Fruit fly (Drosophila melanogaster) whole organism, prepupa: ENCODE measurements around the gene Uba5.
A peak's percentile ranks its signal among the peaks of the same experiment; 100 is the strongest.

Experiments used
- Blimp-1 ChIP-seq: fragments of 200-800 bp; sonication (Bioruptor generic); optimal IDR thresholded peaks from 3 replicates; lab custom pipeline; 2017; ENCODE audit warnings: missing biosample characterization, missing genetic modification characterization, mild to moderate bottlenecking, moderate library complexity, missing genetic modification reagents
- CG10631 ChIP-seq: fragments of 200-800 bp; sonication (Bioruptor generic); optimal IDR thresholded peaks from 2 replicates; lab custom pipeline; 2016; ENCODE audit warnings: missing biosample characterization, missing genetic modification characterization
- CG10669 ChIP-seq: fragments of 200-800 bp; sonication (Bioruptor generic); optimal IDR thresholded peaks from 3 replicates; lab custom pipeline; 2018; ENCODE audit warnings: missing biosample characterization, mild to moderate bottlenecking, missing genetic modification characterization, moderate library complexity
- CG11294 ChIP-seq: fragments of 200-800 bp; sonication (Bioruptor generic); IDR thresholded peaks from 2 replicates; pipeline ENCODE4 v1.3.6; 2022; ENCODE audit warnings: missing biosample characterization, missing genetic modification characterization
- CG11762 ChIP-seq: fragments of 200-800 bp; sonication (Bioruptor generic); optimal IDR thresholded peaks from 3 replicates; lab custom pipeline; 2016; ENCODE audit warnings: missing biosample characterization, missing genetic modification characterization; ENCODE audit not compliant: insufficient read depth
- CG11902 ChIP-seq: fragments of 200-800 bp; sonication (Bioruptor generic); optimal IDR thresholded peaks from 3 replicates; lab custom pipeline; 2016; ENCODE audit warnings: missing biosample characterization, missing genetic modification characterization
- CG15336 ChIP-seq: fragments of 200-800 bp; sonication (Bioruptor generic); IDR thresholded peaks from 2 replicates; pipeline ENCODE4 v1.3.6; 2022; ENCODE audit warnings: missing biosample characterization, missing genetic modification characterization
- CG3032 ChIP-seq: fragments of 200-800 bp; optimal IDR thresholded peaks from 2 replicates; lab custom pipeline; 2019; ENCODE audit warnings: missing biosample characterization, mild to moderate bottlenecking, missing genetic modification characterization, moderate library complexity
- CG31627 ChIP-seq: fragments of 200-800 bp; sonication (Bioruptor generic); optimal IDR thresholded peaks from 3 replicates; lab custom pipeline; 2016; ENCODE audit warnings: missing biosample characterization, missing genetic modification characterization
- CG32006 ChIP-seq: fragments of 200-800 bp; sonication (Bioruptor generic); optimal IDR thresholded peaks from 3 replicates; lab custom pipeline; 2017; ENCODE audit warnings: missing biosample characterization, mild to moderate bottlenecking, missing genetic modification characterization
- CG34406 ChIP-seq: fragments of 200-800 bp; sonication (Bioruptor generic); optimal IDR thresholded peaks from 3 replicates; lab custom pipeline; 2016; ENCODE audit warnings: missing biosample characterization, missing genetic modification characterization
- CG3919 ChIP-seq: fragments of 200-800 bp; sonication (Bioruptor generic); optimal IDR thresholded peaks from 3 replicates; lab custom pipeline; 2016; ENCODE audit warnings: missing biosample characterization, missing genetic modification characterization
- CG6163 ChIP-seq: fragments of 200-800 bp; sonication (Bioruptor generic); IDR thresholded peaks from 3 replicates; pipeline ENCODE4 v1.3.6; 2022; ENCODE audit warnings: missing biosample characterization, missing genetic modification characterization
- CG6792 ChIP-seq: fragments of 200-800 bp; sonication (Bioruptor generic); optimal IDR thresholded peaks from 3 replicates; lab custom pipeline; 2016; ENCODE audit warnings: missing biosample characterization, missing genetic modification characterization
- CG6854 ChIP-seq: fragments of 200-800 bp; sonication (Bioruptor generic); optimal IDR thresholded peaks from 2 replicates; lab custom pipeline; 2017; ENCODE audit warnings: missing biosample characterization, mild to moderate bottlenecking, missing genetic modification characterization
- CG8119 ChIP-seq: fragments of 200-800 bp; sonication (Bioruptor generic); IDR thresholded peaks from 3 replicates; pipeline ENCODE4 v1.3.6; 2022; ENCODE audit warnings: missing biosample characterization, missing genetic modification characterization
- CG8319 ChIP-seq: fragments of 200-800 bp; sonication (Bioruptor generic); optimal IDR thresholded peaks from 3 replicates; lab custom pipeline; 2016; ENCODE audit warnings: missing biosample characterization, missing genetic modification characterization
- CG8632 ChIP-seq: fragments of 200-800 bp; sonication (Bioruptor generic); optimal IDR thresholded peaks from 3 replicates; lab custom pipeline; 2016; ENCODE audit warnings: missing biosample characterization, missing genetic modification characterization
- CG9139 ChIP-seq: fragments of 200-800 bp; sonication (Bioruptor generic); optimal IDR thresholded peaks from 3 replicates; lab custom pipeline; 2017; ENCODE audit warnings: missing biosample characterization, mild to moderate bottlenecking, missing genetic modification characterization
- Eip75B ChIP-seq: fragments of 200-800 bp; sonication (Bioruptor generic); optimal IDR thresholded peaks from 3 replicates; lab custom pipeline; 2016; ENCODE audit warnings: missing biosample characterization, missing genetic modification characterization
- Eip78C ChIP-seq: fragments of 200-800 bp; sonication (Bioruptor generic); peaks from one replicate; lab custom pipeline; 2016; ENCODE audit warnings: missing biosample characterization, missing genetic modification characterization
- Eip93F ChIP-seq: fragments of 200-800 bp; sonication (Bioruptor generic); optimal IDR thresholded peaks from 2 replicates; lab custom pipeline; 2016; ENCODE audit warnings: missing biosample characterization, mild to moderate bottlenecking, missing genetic modification characterization
- Ets96B ChIP-seq: fragments of 200-800 bp; optimal IDR thresholded peaks from 2 replicates; lab custom pipeline; 2019; ENCODE audit warnings: missing biosample characterization, mild to moderate bottlenecking, missing genetic modification characterization, moderate library complexity
- Hr38 ChIP-seq: sonication (Bioruptor generic); optimal IDR thresholded peaks from 2 replicates; lab custom pipeline; 2016; ENCODE audit warnings: missing biosample characterization, missing genetic modification characterization
- Hr4 ChIP-seq: fragments of 200-800 bp; sonication (Bioruptor generic); optimal IDR thresholded peaks from 3 replicates; lab custom pipeline; 2016; ENCODE audit warnings: missing biosample characterization, missing genetic modification characterization
- Met ChIP-seq: fragments of 200-800 bp; sonication (Bioruptor generic); optimal IDR thresholded peaks from 3 replicates; lab custom pipeline; 2016; ENCODE audit warnings: missing biosample characterization, missing genetic modification characterization
- OdsH ChIP-seq: fragments of 200-800 bp; sonication (Bioruptor generic); optimal IDR thresholded peaks from 3 replicates; lab custom pipeline; 2016; ENCODE audit warnings: missing biosample characterization, missing genetic modification characterization
- Smox ChIP-seq: fragments of 200-800 bp; sonication (Bioruptor generic); optimal IDR thresholded peaks from 3 replicates; lab custom pipeline; 2016; ENCODE audit warnings: missing biosample characterization, missing genetic modification characterization
- Sox14 ChIP-seq: fragments of 200-800 bp; sonication (Bioruptor generic); optimal IDR thresholded peaks from 3 replicates; lab custom pipeline; 2016; ENCODE audit warnings: missing biosample characterization, missing genetic modification characterization
- achi ChIP-seq: fragments of 200-800 bp; sonication (Bioruptor generic); optimal IDR thresholded peaks from 3 replicates; lab custom pipeline; 2016; ENCODE audit warnings: missing biosample characterization, missing genetic modification characterization
- acj6 ChIP-seq: fragments of 200-800 bp; sonication (Bioruptor generic); optimal IDR thresholded peaks from 3 replicates; lab custom pipeline; 2016; ENCODE audit warnings: missing biosample characterization, missing genetic modification characterization
- dac ChIP-seq: fragments of 200-800 bp; sonication (Bioruptor generic); optimal IDR thresholded peaks from 2 replicates; lab custom pipeline; 2017; ENCODE audit warnings: missing biosample characterization, mild to moderate bottlenecking, missing genetic modification characterization
- dsx ChIP-seq: fragments of 200-800 bp; optimal IDR thresholded peaks from 3 replicates; lab custom pipeline; 2019; ENCODE audit warnings: missing biosample characterization, mild to moderate bottlenecking, missing genetic modification characterization, moderate library complexity; ENCODE audit not compliant: poor library complexity, severe bottlenecking
- eg ChIP-seq: fragments of 200-800 bp; sonication (Bioruptor generic); IDR thresholded peaks from 3 replicates; pipeline ENCODE4 v1.3.6; 2022; ENCODE audit warnings: missing biosample characterization, missing genetic modification characterization
- fd59A ChIP-seq: fragments of 200-800 bp; sonication (Bioruptor generic); optimal IDR thresholded peaks from 2 replicates; lab custom pipeline; 2017; ENCODE audit warnings: missing biosample characterization, mild to moderate bottlenecking, missing genetic modification characterization, missing genetic modification reagents
- fd85E ChIP-seq: fragments of 200-800 bp; sonication (Bioruptor generic); optimal IDR thresholded peaks from 3 replicates; lab custom pipeline; 2016; ENCODE audit warnings: missing biosample characterization, missing genetic modification characterization
- lz ChIP-seq: fragments of 200-800 bp; sonication (Bioruptor generic); optimal IDR thresholded peaks from 3 replicates; lab custom pipeline; 2016; ENCODE audit warnings: missing biosample characterization, missing genetic modification characterization
- net ChIP-seq: fragments of 200-800 bp; sonication (Bioruptor generic); optimal IDR thresholded peaks from 3 replicates; lab custom pipeline; 2016; ENCODE audit warnings: missing biosample characterization, missing genetic modification characterization
- pdm3 ChIP-seq: fragments of 200-800 bp; sonication (Bioruptor generic); optimal IDR thresholded peaks from 3 replicates; lab custom pipeline; 2016; ENCODE audit warnings: missing biosample characterization, missing genetic modification characterization
- spab ChIP-seq: fragments of 200-800 bp; sonication (Bioruptor generic); optimal IDR thresholded peaks from 2 replicates; lab custom pipeline; 2017; ENCODE audit warnings: missing biosample characterization, mild to moderate bottlenecking, missing genetic modification characterization, missing genetic modification reagents
- ss ChIP-seq, 2 experiments: fragments of 200-800 bp; sonication (Bioruptor generic); optimal IDR thresholded peaks; 2 replicates in 1 of 2; 3 replicates in 1 of 2; lab custom pipeline; 2017 to 2018; ENCODE audit warnings: mild to moderate bottlenecking in 2 of 2, missing biosample characterization in 2 of 2, missing genetic modification characterization in 2 of 2, moderate library complexity in 1 of 2
- svp ChIP-seq: fragments of 200-800 bp; sonication (Bioruptor generic); peaks from one replicate; lab custom pipeline; 2016; ENCODE audit warnings: missing biosample characterization, missing genetic modification characterization
- topi ChIP-seq: fragments of 200-800 bp; sonication (Bioruptor generic); optimal IDR thresholded peaks from 3 replicates; lab custom pipeline; 2016; ENCODE audit warnings: missing biosample characterization, missing genetic modification characterization
- vri ChIP-seq: fragments of 200-800 bp; sonication (Bioruptor generic); optimal IDR thresholded peaks from 3 replicates; lab custom pipeline; 2016; ENCODE audit warnings: missing biosample characterization, mild to moderate bottlenecking, missing genetic modification characterization

The Uba5 gene

dm6 chrX:11449476-11450119 is 33.7 kb upstream of the Uba5 start (continued):
- TF ChIP-seq CG8632 (GFP tag; lab: Kevin White, UChicago) (peak; percentile 58), CG34406 (peak; percentile 66), Smox (GFP tag; lab: Kevin White, UChicago) (peak; percentile 86), Hr38 (GFP tag; lab: Kevin White, UChicago) (no peak), net (GFP tag; lab: Kevin White, UChicago) (peak; percentile 61), Sox14 (GFP tag; lab: Kevin White, UChicago) (peak; percentile 79), pdm3 (peak; percentile 70), CG3032 (peak; percentile 31), Eip75B (GFP tag; lab: Kevin White, UChicago) (peak; percentile 63), Met (GFP tag; lab: Kevin White, UChicago) (peak; percentile 88), Eip78C (GFP tag; lab: Kevin White, UChicago) (peak; percentile 89), topi (GFP tag; lab: Kevin White, UChicago) (peak; percentile 89), eg (GFP tag; lab: Robert Waterston, UW) (peak; percentile 76), Blimp-1 (GFP tag; lab: Kevin White, UChicago) (peak; percentile 61), dac (GFP tag; lab: Kevin White, UChicago) (no peak), CG11902 (peak; percentile 74), achi (GFP tag; lab: Kevin White, UChicago) (peak; percentile 57), dsx (peak; percentile 21), CG32006 (GFP tag; lab: Kevin White, UChicago) (peak; percentile 49), ss (GFP tag; optimal IDR thresholded peaks at IDR 0.05; lab: Kevin White, UChicago) (no peak), CG6792 (GFP tag; lab: Kevin White, UChicago) (peak; percentile 72), vri (GFP tag; lab: Kevin White, UChicago) (peak; percentile 73)
- TF ChIP-seq, all 60 proteins: peak for 50

dm6 chrX:11450406-11450805 is 32.9 kb upstream of the Uba5 start:
- TF ChIP-seq Sox14 (GFP tag; lab: Kevin White, UChicago) (no peak), pdm3 (peak; percentile 23), Eip75B (GFP tag; lab: Kevin White, UChicago) (no peak), CG15336 (GFP tag; lab: Robert Waterston, UW) (no peak), achi (GFP tag; lab: Kevin White, UChicago) (no peak), dac (GFP tag; lab: Kevin White, UChicago) (no peak), svp (peak; percentile 59), Eip78C (GFP tag; lab: Kevin White, UChicago) (peak; percentile 69), Smox (GFP tag; lab: Kevin White, UChicago) (no peak), dsx (no peak), CG11902 (no peak)

- peak; percentile 66 for TF ChIP-seq OdsH
- peak; percentile 39; the same call in 1 of the 2 replicates for TF ChIP-seq CG11294 (GFP tag; lab: Robert Waterston, UW)
- TF ChIP-seq CG8319 = no peak
- peak; percentile 23 for TF ChIP-seq CG31627 (GFP tag; lab: Kevin White, UChicago)
- peak; percentile 9 for TF ChIP-seq Smox (GFP tag; lab: Kevin White, UChicago)
- no peak for TF ChIP-seq fd59A (GFP tag; lab: Kevin White, UChicago)
- no peak for TF ChIP-seq CG6792 (GFP tag; lab: Kevin White, UChicago)
- TF ChIP-seq pdm3 = peak; percentile 60
- no peak for TF ChIP-seq CG6854 (GFP tag; lab: Kevin White, UChicago)
- peak; percentile 35 for TF ChIP-seq net (GFP tag; lab: Kevin White, UChicago)
- no peak for TF ChIP-seq Eip93F (GFP tag; lab: Kevin White, UChicago)
- TF ChIP-seq CG15336 (GFP tag; lab: Robert Waterston, UW) = peak; percentile 72
- TF ChIP-seq lz = peak; percentile 22
- no peak for TF ChIP-seq CG11762 (GFP tag; lab: Kevin White, UChicago)
- TF ChIP-seq CG3032 = no peak
- peak; percentile 6 for TF ChIP-seq CG3919 (GFP tag; lab: Kevin White, UChicago)
- no peak for TF ChIP-seq Ets96B (tag; lab: Kevin White, UChicago)
- TF ChIP-seq dsx = no peak
- TF ChIP-seq CG10631 (GFP tag; lab: Kevin White, UChicago) = peak; percentile 8
- peak; percentile 59; the same call in 2 of the 3 replicates for TF ChIP-seq CG6163 (GFP tag; lab: Robert Waterston, UW)
- TF ChIP-seq fd85E (GFP tag; lab: Kevin White, UChicago) = no peak
- TF ChIP-seq Hr4 (GFP tag; lab: Kevin White, UChicago) = peak; percentile 56
- TF ChIP-seq Eip78C (GFP tag; lab: Kevin White, UChicago) = peak; percentile 82
- TF ChIP-seq CG10669 (GFP tag; lab: Kevin White, UChicago) = no peak
- TF ChIP-seq CG9139 (GFP tag; lab: Kevin White, UChicago) = no peak
- TF ChIP-seq Sox14 (GFP tag; lab: Kevin White, UChicago) = no peak
- peak; percentile 73; the same call in 2 of the 3 replicates for TF ChIP-seq CG8119 (GFP tag; lab: Robert Waterston, UW)
- no peak for TF ChIP-seq vri (GFP tag; lab: Kevin White, UChicago)
- no peak for TF ChIP-seq spab
- peak; percentile 67 for TF ChIP-seq svp
- peak; percentile 41 for TF ChIP-seq acj6 (GFP tag; lab: Kevin White, UChicago)
Measured at dm6 chrX:11451027-11451572, 32.2 kb upstream of the Uba5 start.
